Worm (Caenorhabditis elegans) whole organism, L2 larva: ENCODE measurements around the gene K09F6.13.

ENCODE experiments used
- C34F6.9 ChIP-seq: fragments of 150-350 bp; optimal IDR thresholded peaks from 2 replicates; lab custom pipeline; 2014; ENCODE audit warnings: missing biosample characterization, missing genetic modification characterization
- egl-27 ChIP-seq: sonication (generic microtip); optimal IDR thresholded peaks from 3 replicates; lab custom pipeline; 2017; ENCODE audit warnings: missing biosample characterization, missing genetic modification reagents, missing genetic modification characterization
- elt-3 ChIP-seq: sonication (generic microtip); optimal IDR thresholded peaks from 2 replicates; lab custom pipeline; 2017; ENCODE audit warnings: missing biosample characterization, missing genetic modification characterization
- zag-1 ChIP-seq: fragments of 150-350 bp; optimal IDR thresholded peaks from 2 replicates; lab custom pipeline; 2014; ENCODE audit warnings: missing biosample characterization, missing genetic modification characterization

- TF ChIP-seq elt-3 (no peak), C34F6.9 (tag; lab: Kevin White, UChicago) (no peak), egl-27 (tag; lab: Kevin White, UChicago) (no peak), zag-1 (tag; lab: Kevin White, UChicago) (no peak)
Observed at ce11 chrII:2279839-2280238, 9.1 kb upstream of the K09F6.13 start, which contains the start of gene K09F6.11.
